Fruit fly (Drosophila melanogaster) whole organism, embryonic: ENCODE results near the gene deltaCOP.
A peak's percentile ranks its signal among the peaks of the same experiment; 100 is the strongest.

Source experiments
- ATbp ChIP-seq: fragments of 200-800 bp; sonication (Bioruptor generic); optimal IDR thresholded peaks from 2 replicates; lab custom pipeline; 2017; ENCODE audit warnings: missing biosample characterization, mild to moderate bottlenecking, missing genetic modification characterization, missing genetic modification reagents
- Asciz ChIP-seq: fragments of 200-800 bp; sonication (Bioruptor generic); optimal IDR thresholded peaks from 2 replicates; lab custom pipeline; 2017; ENCODE audit warnings: missing biosample characterization, mild to moderate bottlenecking, missing genetic modification characterization, missing genetic modification reagents
- Atf3 ChIP-seq: fragments of 200-800 bp; sonication (Bioruptor generic); optimal IDR thresholded peaks from 3 replicates; lab custom pipeline; 2016; ENCODE audit warnings: missing biosample characterization, missing genetic modification characterization
- BEAF-32 ChIP-seq: fragments of 200-800 bp; sonication (Bioruptor generic); optimal IDR thresholded peaks from 3 replicates; lab custom pipeline; 2017; ENCODE audit warnings: missing biosample characterization, missing genetic modification characterization, mild to moderate bottlenecking, moderate library complexity, missing genetic modification reagents
- CG10654 ChIP-seq: fragments of 200-800 bp; sonication (Bioruptor generic); optimal IDR thresholded peaks from 2 replicates; lab custom pipeline; 2016; ENCODE audit warnings: missing biosample characterization, missing genetic modification characterization
- CG11723 ChIP-seq: fragments of 200-800 bp; sonication (Bioruptor generic); optimal IDR thresholded peaks from 2 replicates; lab custom pipeline; 2017; ENCODE audit warnings: missing biosample characterization, mild to moderate bottlenecking, missing genetic modification characterization
- CG15269 ChIP-seq: fragments of 200-800 bp; sonication (Bioruptor generic); optimal IDR thresholded peaks from 2 replicates; lab custom pipeline; 2018; ENCODE audit warnings: missing biosample characterization, mild to moderate bottlenecking, missing genetic modification characterization, moderate library complexity
- CG16779 ChIP-seq: fragments of 200-800 bp; sonication (Bioruptor generic); IDR thresholded peaks from 2 replicates; pipeline ENCODE4 v1.3.6; 2022; ENCODE audit warnings: missing biosample characterization, missing genetic modification characterization
- CG17359 ChIP-seq: fragments of 200-800 bp; sonication (Bioruptor generic); optimal IDR thresholded peaks from 3 replicates; lab custom pipeline; 2018; ENCODE audit warnings: missing biosample characterization, mild to moderate bottlenecking, missing genetic modification characterization, moderate library complexity
- CG17802 ChIP-seq: fragments of 200-800 bp; sonication (Bioruptor generic); optimal IDR thresholded peaks from 2 replicates; lab custom pipeline; 2018; ENCODE audit warnings: missing biosample characterization, mild to moderate bottlenecking, missing genetic modification characterization, moderate library complexity
- CG1832 ChIP-seq: fragments of 200-800 bp; sonication (Bioruptor generic); optimal IDR thresholded peaks from 2 replicates; lab custom pipeline; 2017; ENCODE audit warnings: missing biosample characterization, mild to moderate bottlenecking, missing genetic modification characterization, inconsistent platforms
- CG18476 ChIP-seq: fragments of 200-800 bp; sonication (Bioruptor generic); optimal IDR thresholded peaks from 2 replicates; lab custom pipeline; 2016; ENCODE audit warnings: missing biosample characterization, mild to moderate bottlenecking, missing genetic modification characterization
- CG2889 ChIP-seq: fragments of 200-800 bp; sonication (Bioruptor generic); IDR thresholded peaks from 3 replicates; pipeline ENCODE4 v1.3.6; 2022; ENCODE audit warnings: missing biosample characterization, missing genetic modification characterization
- CG31388 ChIP-seq: fragments of 200-800 bp; sonication (Bioruptor generic); optimal IDR thresholded peaks from 2 replicates; lab custom pipeline; 2016; ENCODE audit warnings: missing biosample characterization, missing genetic modification characterization
- CG3163 ChIP-seq: fragments of 200-800 bp; sonication (Bioruptor generic); optimal IDR thresholded peaks from 3 replicates; lab custom pipeline; 2016; ENCODE audit warnings: missing biosample characterization, missing genetic modification characterization
- CG3407 ChIP-seq: fragments of 200-800 bp; sonication (Bioruptor generic); optimal IDR thresholded peaks from 2 replicates; lab custom pipeline; 2018; ENCODE audit warnings: missing biosample characterization, mild to moderate bottlenecking, missing genetic modification characterization
- CG4617 ChIP-seq: fragments of 200-800 bp; sonication (Bioruptor generic); optimal IDR thresholded peaks from 3 replicates; lab custom pipeline; 2016; ENCODE audit warnings: missing biosample characterization, missing genetic modification characterization, borderline replicate concordance
- CG6683 ChIP-seq: fragments of 200-800 bp; sonication (Bioruptor generic); optimal IDR thresholded peaks from 2 replicates; lab custom pipeline; 2017; ENCODE audit warnings: missing biosample characterization, mild to moderate bottlenecking, missing genetic modification characterization, missing genetic modification reagents
- CG7987 ChIP-seq: fragments of 200-800 bp; sonication (Bioruptor generic); optimal IDR thresholded peaks from 2 replicates; lab custom pipeline; 2018; ENCODE audit warnings: missing biosample characterization, mild to moderate bottlenecking, missing genetic modification characterization, moderate library complexity
- CG8359 ChIP-seq: fragments of 200-800 bp; sonication (Bioruptor generic); optimal IDR thresholded peaks from 2 replicates; lab custom pipeline; 2017; ENCODE audit warnings: missing biosample characterization, mild to moderate bottlenecking, missing genetic modification characterization, borderline replicate concordance
- CG8924 ChIP-seq: fragments of 200-800 bp; optimal IDR thresholded peaks from 3 replicates; lab custom pipeline; 2019; ENCODE audit warnings: missing biosample characterization, mild to moderate bottlenecking, missing genetic modification characterization, moderate library complexity
- CG8944 ChIP-seq: fragments of 200-800 bp; sonication (Bioruptor generic); optimal IDR thresholded peaks from 3 replicates; lab custom pipeline; 2016; ENCODE audit warnings: missing biosample characterization, missing genetic modification characterization
- D19B ChIP-seq: fragments of 200-800 bp; sonication (Bioruptor generic); optimal IDR thresholded peaks from 2 replicates; lab custom pipeline; 2017; ENCODE audit warnings: missing biosample characterization, mild to moderate bottlenecking, missing genetic modification characterization
- Dbx ChIP-seq: fragments of 200-800 bp; sonication (Bioruptor generic); IDR thresholded peaks from 3 replicates; pipeline ENCODE4 v1.3.6; 2022; ENCODE audit warnings: missing biosample characterization, missing genetic modification characterization
- Dll ChIP-seq: fragments of 200-800 bp; sonication (Bioruptor generic); IDR thresholded peaks from 4 replicates; pipeline ENCODE4 v1.3.6; 2022; ENCODE audit warnings: missing biosample characterization, missing genetic modification characterization; ENCODE audit not compliant: partially characterized antibody
- Drgx ChIP-seq: fragments of 200-800 bp; sonication (Bioruptor generic); IDR thresholded peaks from 2 replicates; pipeline ENCODE4 v1.3.6; 2022; ENCODE audit warnings: missing biosample characterization, missing genetic modification characterization
- ERR ChIP-seq: fragments of 200-800 bp; sonication (Bioruptor generic); optimal IDR thresholded peaks from 2 replicates; lab custom pipeline; 2016; ENCODE audit warnings: missing biosample characterization, missing genetic modification characterization
- Elba2 ChIP-seq: fragments of 200-800 bp; sonication (Bioruptor generic); optimal IDR thresholded peaks from 3 replicates; lab custom pipeline; 2016; ENCODE audit warnings: missing biosample characterization, missing genetic modification characterization
- Gug ChIP-seq: fragments of 200-800 bp; sonication (Bioruptor generic); IDR thresholded peaks from 4 replicates; pipeline ENCODE4 v1.3.6; 2022; ENCODE audit warnings: missing biosample characterization, missing genetic modification characterization
- Hr39 ChIP-seq: fragments of >200 bp; optimal IDR thresholded peaks from 2 replicates; lab custom pipeline; 2017
- MESR4 ChIP-seq: fragments of 200-800 bp; sonication (Bioruptor generic); optimal IDR thresholded peaks from 2 replicates; lab custom pipeline; 2018; ENCODE audit warnings: missing biosample characterization, mild to moderate bottlenecking, missing genetic modification characterization, moderate library complexity
- MTF-1 ChIP-seq: fragments of 200-800 bp; sonication (Bioruptor generic); optimal IDR thresholded peaks from 2 replicates; lab custom pipeline; 2018; ENCODE audit warnings: missing biosample characterization, mild to moderate bottlenecking, missing genetic modification characterization, borderline replicate concordance
- Mad ChIP-seq: fragments of 200-800 bp; sonication (Bioruptor generic); optimal IDR thresholded peaks from 2 replicates; lab custom pipeline; 2016; ENCODE audit warnings: missing biosample characterization, missing genetic modification characterization
- Oli ChIP-seq: fragments of 200-800 bp; sonication (Bioruptor generic); optimal IDR thresholded peaks from 2 replicates; lab custom pipeline; 2018; ENCODE audit warnings: missing biosample characterization, mild to moderate bottlenecking, missing genetic modification characterization, moderate library complexity
- Poxn ChIP-seq: fragments of 200-800 bp; sonication (Bioruptor generic); IDR thresholded peaks from 2 replicates; pipeline ENCODE4 v1.3.6; 2022; ENCODE audit warnings: missing biosample characterization, missing genetic modification characterization
- Ptx1 ChIP-seq: fragments of 200-800 bp; sonication (Bioruptor generic); IDR thresholded peaks from 2 replicates; pipeline ENCODE4 v1.3.6; 2022; ENCODE audit warnings: missing biosample characterization, missing genetic modification characterization
- Ravus ChIP-seq: fragments of 200-800 bp; sonication (Bioruptor generic); IDR thresholded peaks from 2 replicates; pipeline ENCODE4 v1.3.6; 2022; ENCODE audit warnings: missing biosample characterization, missing genetic modification characterization
- Sry-δ ChIP-seq: fragments of 200-800 bp; sonication (Bioruptor generic); optimal IDR thresholded peaks from 2 replicates; lab custom pipeline; 2016; ENCODE audit warnings: missing biosample characterization, missing genetic modification characterization
- emc ChIP-seq: fragments of 200-800 bp; sonication (Bioruptor generic); optimal IDR thresholded peaks from 2 replicates; lab custom pipeline; 2016; ENCODE audit warnings: missing biosample characterization, missing genetic modification characterization
- en ChIP-seq: fragments of 200-800 bp; sonication (Bioruptor generic); optimal IDR thresholded peaks from 2 replicates; lab custom pipeline; 2016; ENCODE audit warnings: missing biosample characterization, missing genetic modification characterization
- gsb-n ChIP-seq: fragments of 200-800 bp; sonication (Bioruptor generic); optimal IDR thresholded peaks from 3 replicates; lab custom pipeline; 2018; ENCODE audit warnings: missing biosample characterization, mild to moderate bottlenecking, missing genetic modification characterization
- ind ChIP-seq: fragments of 200-800 bp; sonication (Bioruptor generic); optimal IDR thresholded peaks from 3 replicates; lab custom pipeline; 2016; ENCODE audit warnings: missing biosample characterization, missing genetic modification characterization
- nmo ChIP-seq: fragments of 200-800 bp; sonication (Bioruptor generic); optimal IDR thresholded peaks from 2 replicates; lab custom pipeline; 2018; ENCODE audit warnings: missing biosample characterization, mild to moderate bottlenecking, missing genetic modification characterization, moderate library complexity
- onecut ChIP-seq: fragments of 200-800 bp; sonication (Bioruptor generic); IDR thresholded peaks from 2 replicates; pipeline ENCODE4 v1.3.6; 2022; ENCODE audit warnings: missing biosample characterization, missing genetic modification characterization
- peb ChIP-seq: fragments of 200-800 bp; sonication (Bioruptor generic); IDR thresholded peaks from 2 replicates; pipeline ENCODE4 v1.3.6; 2022; ENCODE audit warnings: missing biosample characterization, missing genetic modification characterization
- phol ChIP-seq: fragments of 200-800 bp; sonication (Bioruptor generic); optimal IDR thresholded peaks from 3 replicates; lab custom pipeline; 2018; ENCODE audit warnings: missing biosample characterization, mild to moderate bottlenecking, missing genetic modification characterization, moderate library complexity
- pros ChIP-seq: fragments of 200-800 bp; sonication (Bioruptor generic); optimal IDR thresholded peaks from 3 replicates; lab custom pipeline; 2019; ENCODE audit warnings: missing biosample characterization, mild to moderate bottlenecking, missing genetic modification characterization, moderate library complexity
- sob ChIP-seq: fragments of 200-800 bp; sonication (Bioruptor generic); IDR thresholded peaks from 2 replicates; pipeline ENCODE4 v1.3.6; 2022; ENCODE audit warnings: missing biosample characterization, missing genetic modification characterization
- stc ChIP-seq: fragments of 200-800 bp; sonication (Bioruptor generic); IDR thresholded peaks from 2 replicates; pipeline ENCODE4 v1.3.6; 2022; ENCODE audit warnings: missing biosample characterization, missing genetic modification characterization
- ttk ChIP-seq: fragments of 200-800 bp; sonication (Bioruptor generic); IDR thresholded peaks from 2 replicates; pipeline ENCODE4 v2.1.2; 2022; ENCODE audit warnings: missing biosample characterization, missing genetic modification characterization
- wek ChIP-seq: fragments of 200-800 bp; sonication (Bioruptor generic); optimal IDR thresholded peaks from 3 replicates; lab custom pipeline; 2018; ENCODE audit warnings: missing biosample characterization, mild to moderate bottlenecking, missing genetic modification characterization, moderate library complexity

The deltaCOP gene

DNA sequence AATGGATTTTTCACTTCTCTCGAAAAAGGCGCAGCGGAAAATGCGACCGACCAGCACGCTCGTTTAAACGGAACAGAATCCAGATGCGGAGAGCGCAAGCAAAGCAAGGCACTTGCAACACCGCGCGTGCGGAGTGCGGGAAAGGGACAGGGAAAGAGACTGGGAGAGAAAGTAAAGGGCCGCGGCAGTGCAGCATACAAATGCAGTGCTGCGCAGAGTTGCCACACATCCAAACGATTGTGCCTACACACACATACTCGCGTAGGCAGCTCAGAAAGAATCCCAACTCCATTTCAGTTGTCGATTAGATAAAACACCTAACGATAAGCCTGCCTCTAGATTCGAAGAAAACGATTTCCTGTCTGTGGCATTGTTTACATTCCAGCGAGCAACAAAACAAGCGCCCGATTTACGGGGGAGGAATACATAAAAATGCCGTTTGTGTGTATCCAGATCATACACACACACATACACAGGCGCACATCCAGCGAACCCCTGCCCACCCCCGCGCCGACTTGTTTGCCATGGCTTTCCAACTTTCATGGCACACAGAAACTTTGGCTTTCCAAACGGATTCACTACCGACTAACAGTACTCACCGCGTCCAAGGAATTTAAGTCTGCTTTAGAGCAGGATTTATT is 38.0 kb upstream of the deltaCOP start (continued):
- no peak for TF ChIP-seq ATbp (GFP tag; lab: Kevin White, UChicago)
- TF ChIP-seq CG17359 (tag; lab: Kevin White, UChicago) = no peak
- no peak for TF ChIP-seq Poxn (GFP tag; lab: Robert Waterston, UW)
- no peak for TF ChIP-seq ind
- TF ChIP-seq onecut (GFP tag; lab: Robert Waterston, UW) = no peak
- TF ChIP-seq Drgx = no peak
- TF ChIP-seq CG10654 (GFP tag; lab: Kevin White, UChicago) = no peak
- peak; percentile 23; the same call in 1 of the 2 replicates for TF ChIP-seq Ptx1 (GFP tag; lab: Robert Waterston, UW)
- no peak for TF ChIP-seq CG8944 (GFP tag; lab: Kevin White, UChicago)
- no peak for TF ChIP-seq Oli (tag; lab: Kevin White, UChicago)
- no peak for TF ChIP-seq Sry-δ (GFP tag; lab: Kevin White, UChicago)
- TF ChIP-seq CG4617 (GFP tag; lab: Kevin White, UChicago) = peak; percentile 36
- no peak for TF ChIP-seq emc (GFP tag; lab: Kevin White, UChicago)
- TF ChIP-seq en = no peak
- TF ChIP-seq Dll (GFP tag; lab: Robert Waterston, UW) = no peak
- no peak for TF ChIP-seq Mad (GFP tag; lab: Kevin White, UChicago)
- no peak for TF ChIP-seq CG17802 (tag; lab: Kevin White, UChicago)
- no peak for TF ChIP-seq stc (GFP tag; lab: Robert Waterston, UW)
- no peak for TF ChIP-seq CG18476 (GFP tag; lab: Kevin White, UChicago)
- no peak for TF ChIP-seq CG7987
- TF ChIP-seq CG6683 = no peak
- TF ChIP-seq gsb-n = no peak
- TF ChIP-seq CG2889 (GFP tag; lab: Robert Waterston, UW) = no peak
- no peak for TF ChIP-seq Elba2
- peak; percentile 30 for TF ChIP-seq CG1832 (GFP tag; lab: Kevin White, UChicago)
- no peak for TF ChIP-seq CG15269 (tag; lab: Kevin White, UChicago)
- peak; percentile 9 for TF ChIP-seq CG3163
- no peak for TF ChIP-seq CG8924 (tag; lab: Kevin White, UChicago)
- peak; percentile 21 for TF ChIP-seq CG8359
- no peak for TF ChIP-seq Ravus (GFP tag; lab: Robert Waterston, UW)
- TF ChIP-seq ttk (GFP tag; lab: Robert Waterston, UW) = no peak
- no peak for TF ChIP-seq CG11723
- TF ChIP-seq CG31388 = no peak
- TF ChIP-seq Asciz = no peak
- TF ChIP-seq Gug (GFP tag; lab: Robert Waterston, UW) = no peak
- TF ChIP-seq sob (GFP tag; lab: Robert Waterston, UW) = no peak
- TF ChIP-seq MTF-1 (GFP tag; lab: Kevin White, UChicago) = no peak
- TF ChIP-seq BEAF-32 = no peak
- TF ChIP-seq phol (tag; lab: Kevin White, UChicago) = no peak
- no peak for TF ChIP-seq Atf3 (GFP tag; lab: Kevin White, UChicago)
- no peak for TF ChIP-seq CG3407 (GFP tag; lab: Kevin White, UChicago)
- TF ChIP-seq Dbx = no peak
- no peak for TF ChIP-seq peb (GFP tag; lab: Robert Waterston, UW)
- TF ChIP-seq wek = no peak
- TF ChIP-seq pros (GFP tag; lab: Kevin White, UChicago) = peak; percentile 88
- peak; percentile 82 for TF ChIP-seq MESR4 (GFP tag; lab: Kevin White, UChicago)
- TF ChIP-seq D19B (GFP tag; lab: Kevin White, UChicago) = no peak
- TF ChIP-seq nmo (GFP tag; lab: Kevin White, UChicago) = no peak
- no peak for TF ChIP-seq Hr39 (lab: Kevin White, UChicago)
- no peak for TF ChIP-seq ERR (GFP tag; lab: Kevin White, UChicago)
- no peak for TF ChIP-seq CG16779 (GFP tag; lab: Robert Waterston, UW)
